Worm (Caenorhabditis elegans): ENCODE results near the gene oac-57.
A peak's percentile ranks its signal among the peaks of the same experiment; 100 is the strongest.

oac-57 gene

DNA sequence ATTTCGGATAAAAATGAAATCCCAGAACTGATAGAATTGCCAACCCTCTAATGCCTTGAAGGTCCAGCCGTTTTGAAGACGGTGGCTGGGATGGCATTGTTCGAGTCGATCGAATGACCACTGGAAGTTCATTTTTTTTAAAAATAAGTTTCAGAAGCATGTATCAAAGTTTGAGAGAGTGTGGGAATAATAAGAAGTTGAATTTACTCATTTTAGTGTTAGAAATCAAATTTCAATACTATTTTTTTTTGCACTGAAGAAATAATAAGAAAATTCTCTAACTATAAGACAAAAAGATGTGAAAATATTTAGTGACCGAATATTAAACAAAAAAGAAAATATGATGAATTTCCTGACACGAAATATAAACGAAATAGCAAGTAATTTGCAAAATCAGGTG is 6.5 kb downstream of the oac-57 start, which contains the start of gene oac-59:
Gene oac-59, minus strand, starts transcription at position 101 of the 400 bp plus-strand sequence.
- no peak for TF ChIP-seq ceh-13 (GFP tag; optimal IDR thresholded peaks at IDR 0.05)
- TF ChIP-seq hmg-4 (GFP tag; optimal IDR thresholded peaks at IDR 0.05): no peak
- TF ChIP-seq sea-1 (GFP tag; conservative IDR thresholded peaks at IDR 0.05): no peak
- TF ChIP-seq pes-1 (GFP tag; IDR thresholded peaks at IDR 0.05): no peak
- no peak for TF ChIP-seq tbx-11 (GFP tag; IDR thresholded peaks at IDR 0.05)
- no peak for TF ChIP-seq ceh-36 (tag; optimal IDR thresholded peaks at IDR 0.05)
- TF ChIP-seq aly-1 (tag; optimal IDR thresholded peaks at IDR 0.05): no peak
- no peak for TF ChIP-seq scrt-1 (GFP tag; IDR thresholded peaks at IDR 0.05)
- TF ChIP-seq flt-1 (GFP tag; IDR thresholded peaks at IDR 0.05): no peak
- TF ChIP-seq ets-7 (tag; optimal IDR thresholded peaks at IDR 0.05): no peak
- TF ChIP-seq ama-1 (optimal IDR thresholded peaks at IDR 0.05): no peak
- TF ChIP-seq tra-4 (tag; optimal IDR thresholded peaks at IDR 0.05): no peak
- TF ChIP-seq hnd-1 (tag; optimal IDR thresholded peaks at IDR 0.05): no peak
- TF ChIP-seq B0310.2 (tag; optimal IDR thresholded peaks at IDR 0.05): no peak
- no peak for TF ChIP-seq tbx-37 (GFP tag; conservative IDR thresholded peaks at IDR 0.05)
- TF ChIP-seq hmbx-1 (tag; optimal IDR thresholded peaks at IDR 0.05): no peak
- no peak for TF ChIP-seq F13C5.2 (tag; optimal IDR thresholded peaks at IDR 0.05)

DNA sequence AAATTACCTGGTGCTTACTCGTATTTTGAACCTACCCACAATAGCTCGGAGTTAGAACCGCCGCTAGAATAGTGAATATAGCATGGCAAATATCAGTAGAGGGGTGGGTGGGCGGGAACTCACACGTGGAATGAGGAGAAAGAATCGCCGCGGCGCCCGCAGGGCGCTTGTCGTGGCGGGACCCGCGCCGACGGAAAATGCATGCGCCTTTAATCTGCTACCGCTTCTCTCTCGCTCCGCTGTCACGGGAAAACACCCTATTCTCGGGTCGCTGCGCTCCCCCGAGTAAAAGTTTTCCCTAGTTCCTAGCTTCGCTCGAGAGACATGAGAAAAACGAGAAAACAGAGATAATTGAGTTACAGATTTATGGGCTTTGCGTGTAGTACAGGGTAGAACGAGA is 12.8 kb downstream of the oac-57 start:
- TF ChIP-seq pes-1 (GFP tag; IDR thresholded peaks at IDR 0.05): 0 out of 2 replicates have a peak, but pooled peaks have one; percentile 19

- TF ChIP-seq B0310.2 (tag; optimal IDR thresholded peaks at IDR 0.05): no peak
- TF ChIP-seq ets-7 (tag; optimal IDR thresholded peaks at IDR 0.05): no peak
- TF ChIP-seq tbx-37 (GFP tag; conservative IDR thresholded peaks at IDR 0.05): no peak
- no peak for TF ChIP-seq ceh-13 (GFP tag; optimal IDR thresholded peaks at IDR 0.05)
- no peak for TF ChIP-seq sea-1 (GFP tag; conservative IDR thresholded peaks at IDR 0.05)
- TF ChIP-seq flt-1 (GFP tag; IDR thresholded peaks at IDR 0.05): no peak
These were observed 16.9 kb downstream of the oac-57 start, which contains the start of gene C42C1.8 for ce11 chrIV:12290744-12291143. TSS of gene C42C1.8 (plus strand) at chrIV:12291044.

ce11 chrIV:12289149-12289548 is 18.5 kb downstream of the oac-57 start, which contains the start of gene C42C1.9:
TSS of gene C42C1.9 (plus strand) at chrIV:12289449.
- TF ChIP-seq pes-1 (GFP tag; IDR thresholded peaks at IDR 0.05) (no peak), sea-1 (GFP tag; conservative IDR thresholded peaks at IDR 0.05) (no peak), ceh-36 (tag; optimal IDR thresholded peaks at IDR 0.05) (no peak), ama-1 (optimal IDR thresholded peaks at IDR 0.05) (no peak), hmbx-1 (tag; optimal IDR thresholded peaks at IDR 0.05) (no peak), flt-1 (GFP tag; IDR thresholded peaks at IDR 0.05) (no peak), ets-7 (tag; optimal IDR thresholded peaks at IDR 0.05) (no peak), ceh-13 (GFP tag; optimal IDR thresholded peaks at IDR 0.05) (no peak), F13C5.2 (tag; optimal IDR thresholded peaks at IDR 0.05) (no peak), aly-1 (tag; optimal IDR thresholded peaks at IDR 0.05) (no peak), tra-4 (tag; optimal IDR thresholded peaks at IDR 0.05) (no peak), hnd-1 (tag; optimal IDR thresholded peaks at IDR 0.05) (no peak), scrt-1 (GFP tag; IDR thresholded peaks at IDR 0.05) (no peak), hmg-4 (GFP tag; optimal IDR thresholded peaks at IDR 0.05) (no peak), B0310.2 (tag; optimal IDR thresholded peaks at IDR 0.05) (no peak), tbx-37 (GFP tag; conservative IDR thresholded peaks at IDR 0.05) (no peak), tbx-11 (GFP tag; IDR thresholded peaks at IDR 0.05) (no peak)

DNA sequence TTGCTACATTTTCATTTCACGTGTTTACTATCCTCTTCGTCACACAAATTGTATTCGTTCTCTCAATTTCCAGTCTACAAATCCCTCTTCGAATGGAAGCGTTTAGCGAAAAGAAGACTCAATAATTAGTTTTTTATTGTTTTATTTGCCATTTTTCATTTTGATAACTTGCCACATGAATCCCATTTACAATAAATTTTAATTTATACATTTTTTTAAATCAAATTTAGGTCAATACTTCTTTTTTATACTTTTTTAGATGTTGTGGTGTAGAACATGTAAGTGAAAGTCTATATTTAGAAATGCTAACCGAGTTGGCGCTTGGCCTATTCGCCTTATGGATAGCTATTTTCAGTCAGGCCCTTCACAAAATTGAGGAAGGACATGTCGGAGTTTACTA is 20.0 kb downstream of the oac-57 start, which contains the start of gene erl-1:
Gene erl-1, plus strand, starts transcription at position 301 of the 400 bp plus-strand sequence.
- TF ChIP-seq hmg-4 (GFP tag; optimal IDR thresholded peaks at IDR 0.05): no peak
- no peak for TF ChIP-seq aly-1 (tag; optimal IDR thresholded peaks at IDR 0.05)
- TF ChIP-seq sea-1 (GFP tag; conservative IDR thresholded peaks at IDR 0.05): no peak
- TF ChIP-seq tbx-37 (GFP tag; conservative IDR thresholded peaks at IDR 0.05): no peak
- TF ChIP-seq flt-1 (GFP tag; IDR thresholded peaks at IDR 0.05): no peak
- no peak for TF ChIP-seq scrt-1 (GFP tag; IDR thresholded peaks at IDR 0.05)
- TF ChIP-seq ama-1 (optimal IDR thresholded peaks at IDR 0.05): no peak
- TF ChIP-seq ceh-36 (tag; optimal IDR thresholded peaks at IDR 0.05): no peak
- no peak for TF ChIP-seq F13C5.2 (tag; optimal IDR thresholded peaks at IDR 0.05)

- no peak for TF ChIP-seq tbx-11 (GFP tag; IDR thresholded peaks at IDR 0.05)
- TF ChIP-seq hnd-1 (tag; optimal IDR thresholded peaks at IDR 0.05): no peak
- no peak for TF ChIP-seq ceh-13 (GFP tag; optimal IDR thresholded peaks at IDR 0.05)
- no peak for TF ChIP-seq tra-4 (tag; optimal IDR thresholded peaks at IDR 0.05)
- TF ChIP-seq ets-7 (tag; optimal IDR thresholded peaks at IDR 0.05): no peak
- TF ChIP-seq aly-1 (tag; optimal IDR thresholded peaks at IDR 0.05): no peak
- no peak for TF ChIP-seq pes-1 (GFP tag; IDR thresholded peaks at IDR 0.05)
- TF ChIP-seq ama-1 (optimal IDR thresholded peaks at IDR 0.05): no peak
- no peak for TF ChIP-seq ceh-36 (tag; optimal IDR thresholded peaks at IDR 0.05)
- no peak for TF ChIP-seq hmbx-1 (tag; optimal IDR thresholded peaks at IDR 0.05)
- no peak for TF ChIP-seq scrt-1 (GFP tag; IDR thresholded peaks at IDR 0.05)
These were observed 24.7 kb downstream of the oac-57 start, which contains the start of gene hpo-12 for ce11 chrIV:12282873-12283272. TSS of gene hpo-12 (plus strand) at chrIV:12283173.

DNA sequence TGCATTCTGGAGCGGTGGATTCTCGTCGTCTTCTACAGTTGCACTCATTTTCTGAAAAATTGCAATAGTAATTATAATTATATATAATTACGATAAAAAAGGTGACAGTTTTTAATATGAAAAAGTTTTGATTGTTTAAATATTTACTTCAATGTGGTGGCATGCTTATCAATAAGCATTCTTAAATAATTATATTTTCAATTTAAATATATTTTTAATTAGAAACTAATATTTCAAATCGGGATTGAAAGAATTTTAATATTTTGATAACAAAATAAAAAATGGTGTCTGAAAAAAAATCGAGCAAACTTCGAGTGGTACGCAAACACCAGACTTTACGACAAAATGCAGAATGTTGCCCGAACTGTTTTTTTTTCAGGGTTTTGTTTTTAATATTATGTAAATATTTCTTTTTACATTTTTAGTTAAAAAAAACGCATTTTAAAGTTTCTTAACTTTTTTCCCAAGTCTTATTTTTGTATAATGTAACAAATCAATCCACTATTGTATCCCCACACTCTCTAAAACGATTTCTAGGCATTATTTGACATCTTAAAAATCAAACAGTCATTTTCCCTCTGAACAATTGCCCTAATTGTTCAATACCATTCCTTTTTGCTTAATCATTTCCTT is 25.3 kb downstream of the oac-57 start, which contains the start of the genes C42C1.12 and C42C1.19:
Gene C42C1.12, minus strand, starts transcription at position 51 of the 633 bp plus-strand sequence.
Gene C42C1.19, plus strand, starts transcription at position 583 of the 633 bp plus-strand sequence.
- TF ChIP-seq F13C5.2 (tag; optimal IDR thresholded peaks at IDR 0.05): no peak
- no peak for TF ChIP-seq aly-1 (tag; optimal IDR thresholded peaks at IDR 0.05)
- TF ChIP-seq B0310.2 (tag; optimal IDR thresholded peaks at IDR 0.05): no peak
- no peak for TF ChIP-seq ets-7 (tag; optimal IDR thresholded peaks at IDR 0.05)
- TF ChIP-seq hnd-1 (tag; optimal IDR thresholded peaks at IDR 0.05): no peak
- TF ChIP-seq sea-1 (GFP tag; conservative IDR thresholded peaks at IDR 0.05): no peak
- TF ChIP-seq ama-1 (optimal IDR thresholded peaks at IDR 0.05): no peak
- no peak for TF ChIP-seq tra-4 (tag; optimal IDR thresholded peaks at IDR 0.05)
- TF ChIP-seq scrt-1 (GFP tag; IDR thresholded peaks at IDR 0.05): no peak
- TF ChIP-seq tbx-11 (GFP tag; IDR thresholded peaks at IDR 0.05): no peak
- TF ChIP-seq hmbx-1 (tag; optimal IDR thresholded peaks at IDR 0.05): no peak
- TF ChIP-seq pes-1 (GFP tag; IDR thresholded peaks at IDR 0.05): no peak
- no peak for TF ChIP-seq ceh-36 (tag; optimal IDR thresholded peaks at IDR 0.05)
- no peak for TF ChIP-seq ceh-13 (GFP tag; optimal IDR thresholded peaks at IDR 0.05)
- TF ChIP-seq tbx-37 (GFP tag; conservative IDR thresholded peaks at IDR 0.05): no peak
- TF ChIP-seq hmg-4 (GFP tag; optimal IDR thresholded peaks at IDR 0.05): no peak

All from whole organism, early embryonic.